Fruit fly (Drosophila melanogaster) whole organism, embryonic: ENCODE results near the gene CG31898.

Experiments
- Antp ChIP-seq: fragments of 200-800 bp; sonication (Bioruptor generic); optimal IDR thresholded peaks from 3 replicates; lab custom pipeline; 2016; ENCODE audit warnings: missing biosample characterization, missing genetic modification characterization
- CG10209 ChIP-seq: fragments of 200-800 bp; sonication (Bioruptor generic); optimal IDR thresholded peaks from 3 replicates; lab custom pipeline; 2017; ENCODE audit warnings: missing biosample characterization, mild to moderate bottlenecking, missing genetic modification characterization, missing genetic modification reagents
- CG12071 ChIP-seq: fragments of 200-800 bp; sonication (Bioruptor generic); optimal IDR thresholded peaks from 3 replicates; lab custom pipeline; 2018; ENCODE audit warnings: missing biosample characterization, mild to moderate bottlenecking, missing genetic modification characterization
- CG14014 ChIP-seq: fragments of 200-800 bp; sonication (Bioruptor generic); IDR thresholded peaks from 2 replicates; pipeline ENCODE4 v1.3.6; 2022; ENCODE audit warnings: missing biosample characterization, missing genetic modification characterization
- CG14441 ChIP-seq: fragments of 200-800 bp; sonication (Bioruptor generic); IDR thresholded peaks from 2 replicates; pipeline ENCODE4 v1.3.6; 2022; ENCODE audit warnings: missing biosample characterization, missing genetic modification characterization
- CG16863 ChIP-seq: fragments of 200-800 bp; sonication (Bioruptor generic); optimal IDR thresholded peaks from 3 replicates; lab custom pipeline; 2016; ENCODE audit warnings: missing biosample characterization, missing genetic modification characterization
- CG1792 ChIP-seq: fragments of 200-800 bp; sonication (Bioruptor generic); optimal IDR thresholded peaks from 2 replicates; lab custom pipeline; 2016; ENCODE audit warnings: missing biosample characterization, missing genetic modification characterization
- CG18011 ChIP-seq: fragments of 200-800 bp; sonication (Bioruptor generic); optimal IDR thresholded peaks from 2 replicates; lab custom pipeline; 2017; ENCODE audit warnings: missing biosample characterization, missing genetic modification characterization, mild to moderate bottlenecking, moderate library complexity, missing genotype
- CG2199 ChIP-seq: fragments of 200-800 bp; sonication (Bioruptor generic); IDR thresholded peaks from 3 replicates; pipeline ENCODE4 v1.3.6; 2022; ENCODE audit warnings: missing biosample characterization, missing genetic modification characterization
- CG3163 ChIP-seq: fragments of 200-800 bp; sonication (Bioruptor generic); optimal IDR thresholded peaks from 3 replicates; lab custom pipeline; 2016; ENCODE audit warnings: missing biosample characterization, missing genetic modification characterization
- CG5245 ChIP-seq: fragments of 200-800 bp; sonication (Bioruptor generic); optimal IDR thresholded peaks from 3 replicates; lab custom pipeline; 2016; ENCODE audit warnings: missing biosample characterization, missing genetic modification characterization
- CG5953 ChIP-seq: fragments of 200-800 bp; sonication (Bioruptor generic); IDR thresholded peaks from 2 replicates; pipeline ENCODE4 v1.3.6; 2022; ENCODE audit warnings: missing biosample characterization, missing genetic modification characterization
- CG6765 ChIP-seq: fragments of 200-800 bp; sonication (Bioruptor generic); optimal IDR thresholded peaks from 3 replicates; lab custom pipeline; 2017; ENCODE audit warnings: missing biosample characterization, mild to moderate bottlenecking, missing genetic modification characterization
- CG9727 ChIP-seq: fragments of 200-800 bp; sonication (Bioruptor generic); optimal IDR thresholded peaks from 3 replicates; lab custom pipeline; 2017; ENCODE audit warnings: missing biosample characterization, mild to moderate bottlenecking, missing genetic modification characterization
- CG9876 ChIP-seq: fragments of 200-800 bp; sonication (Bioruptor generic); optimal IDR thresholded peaks from 2 replicates; lab custom pipeline; 2016; ENCODE audit warnings: missing biosample characterization, missing genetic modification characterization
- Dbx ChIP-seq: fragments of 200-800 bp; sonication (Bioruptor generic); IDR thresholded peaks from 3 replicates; pipeline ENCODE4 v1.3.6; 2022; ENCODE audit warnings: missing biosample characterization, missing genetic modification characterization
- E2f2 ChIP-seq: fragments of 200-800 bp; sonication (Bioruptor generic); IDR thresholded peaks from 2 replicates; pipeline ENCODE4 v1.3.6; 2022; ENCODE audit warnings: missing biosample characterization, missing genetic modification characterization
- Eip74EF ChIP-seq, 2 experiments: fragments of 200-800 bp in 1 of 2; fragments of >200 bp in 1 of 2; sonication (Bioruptor generic) in 1 of 2; optimal IDR thresholded peaks; 2 replicates each; lab custom pipeline; 2017 to 2019; ENCODE audit warnings: missing biosample characterization in 2 of 2, missing genetic modification characterization in 2 of 2, mild to moderate bottlenecking in 1 of 2, moderate library complexity in 1 of 2
- HLHmδ ChIP-seq: fragments of 200-800 bp; sonication (Bioruptor generic); optimal IDR thresholded peaks from 2 replicates; lab custom pipeline; 2018; ENCODE audit warnings: missing biosample characterization, mild to moderate bottlenecking, missing genetic modification characterization, moderate library complexity
- Hmx ChIP-seq: fragments of 200-800 bp; sonication (Bioruptor generic); optimal IDR thresholded peaks from 2 replicates; lab custom pipeline; 2016; ENCODE audit warnings: missing biosample characterization, missing genetic modification characterization
- Nf-YB ChIP-seq: fragments of 200-800 bp; sonication (Bioruptor generic); optimal IDR thresholded peaks from 3 replicates; lab custom pipeline; 2019; ENCODE audit warnings: missing biosample characterization, mild to moderate bottlenecking, missing genetic modification characterization, moderate library complexity
- PHDP ChIP-seq: fragments of 200-800 bp; sonication (Bioruptor generic); optimal IDR thresholded peaks from 3 replicates; lab custom pipeline; 2018; ENCODE audit warnings: missing biosample characterization, mild to moderate bottlenecking, missing genetic modification characterization, moderate library complexity
- Pdp1 ChIP-seq, 2 experiments: fragments of 200-800 bp; sonication (Bioruptor generic); optimal IDR thresholded peaks; 3 replicates each; lab custom pipeline; 2016; ENCODE audit warnings: missing biosample characterization in 2 of 2, missing genetic modification characterization in 2 of 2, mild to moderate bottlenecking in 1 of 2, moderate library complexity in 1 of 2
- Poxn ChIP-seq: fragments of 200-800 bp; sonication (Bioruptor generic); IDR thresholded peaks from 2 replicates; pipeline ENCODE4 v1.3.6; 2022; ENCODE audit warnings: missing biosample characterization, missing genetic modification characterization
- Taf1 ChIP-seq: fragments of 200-800 bp; sonication (Bioruptor generic); IDR thresholded peaks from 2 replicates; pipeline ENCODE4 v1.3.6; 2022; ENCODE audit warnings: missing biosample characterization, missing genetic modification characterization
- Usf ChIP-seq: fragments of 200-800 bp; sonication (Bioruptor generic); optimal IDR thresholded peaks from 2 replicates; lab custom pipeline; 2017; ENCODE audit warnings: missing genotype, missing biosample characterization, missing genetic modification characterization
- Xrp1 ChIP-seq: fragments of 200-800 bp; sonication (Bioruptor generic); IDR thresholded peaks from 2 replicates; pipeline ENCODE4 v1.3.6; 2022; ENCODE audit warnings: missing biosample characterization, missing genetic modification characterization
- ato ChIP-seq: fragments of 200-800 bp; sonication (Bioruptor generic); IDR thresholded peaks from 2 replicates; pipeline ENCODE4 v1.3.6; 2022; ENCODE audit warnings: missing biosample characterization, missing genetic modification characterization; ENCODE audit not compliant: partially characterized antibody
- bbx ChIP-seq: fragments of 200-800 bp; sonication (Bioruptor generic); IDR thresholded peaks from 2 replicates; pipeline ENCODE4 v1.3.6; 2022; ENCODE audit warnings: missing biosample characterization, missing genetic modification characterization; ENCODE audit not compliant: partially characterized antibody
- cad ChIP-seq: fragments of >200 bp; optimal IDR thresholded peaks from 2 replicates; lab custom pipeline; 2017; ENCODE audit warnings: missing biosample characterization, missing genetic modification characterization
- chinmo ChIP-seq: fragments of 200-800 bp; sonication (Bioruptor generic); IDR thresholded peaks from 4 replicates; pipeline ENCODE4 v1.3.6; 2022; ENCODE audit warnings: missing biosample characterization, missing genetic modification characterization; ENCODE audit not compliant: partially characterized antibody
- crp ChIP-seq, 2 experiments: fragments of 200-800 bp; sonication (Bioruptor generic); optimal IDR thresholded peaks; 2 replicates in 1 of 2; 3 replicates in 1 of 2; lab custom pipeline; 2017; ENCODE audit warnings: missing biosample characterization in 2 of 2, missing genetic modification characterization in 2 of 2, mild to moderate bottlenecking in 1 of 2, moderate library complexity in 1 of 2
- dati ChIP-seq: fragments of 200-800 bp; sonication (Bioruptor generic); IDR thresholded peaks from 2 replicates; pipeline ENCODE4 v1.3.6; 2022; ENCODE audit warnings: missing biosample characterization, missing genetic modification characterization
- eve ChIP-seq, 2 experiments: fragments of >200 bp; optimal IDR thresholded peaks; 2 replicates each; lab custom pipeline; 2017; ENCODE audit warnings: missing biosample characterization in 2 of 2, missing genetic modification characterization in 2 of 2
- gem ChIP-seq: fragments of 200-800 bp; sonication (Bioruptor generic); optimal IDR thresholded peaks from 2 replicates; lab custom pipeline; 2019; ENCODE audit warnings: missing biosample characterization, mild to moderate bottlenecking, missing genetic modification characterization, moderate library complexity
- grn ChIP-seq: fragments of 200-800 bp; sonication (Bioruptor generic); optimal IDR thresholded peaks from 3 replicates; lab custom pipeline; 2017; ENCODE audit warnings: missing biosample characterization, missing genetic modification characterization
- gsb-n ChIP-seq: fragments of 200-800 bp; sonication (Bioruptor generic); optimal IDR thresholded peaks from 3 replicates; lab custom pipeline; 2018; ENCODE audit warnings: missing biosample characterization, mild to moderate bottlenecking, missing genetic modification characterization
- gt ChIP-seq: fragments of 200-800 bp; sonication (Bioruptor generic); IDR thresholded peaks from 2 replicates; pipeline ENCODE4 v1.3.6; 2022; ENCODE audit warnings: missing biosample characterization, missing genetic modification characterization
- hkb ChIP-seq, 2 experiments: fragments of 200-800 bp in 1 of 2; fragments of >200 bp in 1 of 2; sonication (Bioruptor generic) in 1 of 2; IDR thresholded peaks in 1 of 2; optimal IDR thresholded peaks in 1 of 2; 2 replicates each; pipeline versions ENCODE4 v1.3.6 to Lab custom; 2017 to 2022; ENCODE audit warnings: missing biosample characterization in 1 of 2, missing genetic modification characterization in 1 of 2
- ind ChIP-seq: fragments of 200-800 bp; sonication (Bioruptor generic); optimal IDR thresholded peaks from 3 replicates; lab custom pipeline; 2016; ENCODE audit warnings: missing biosample characterization, missing genetic modification characterization
- lov ChIP-seq, 2 experiments: fragments of 200-800 bp in 1 of 2; fragments of >200 bp in 1 of 2; sonication (Bioruptor generic) in 1 of 2; IDR thresholded peaks in 1 of 2; optimal IDR thresholded peaks in 1 of 2; 2 replicates in 1 of 2; 3 replicates in 1 of 2; pipeline versions ENCODE4 v1.3.6 to Lab custom; 2017 to 2022; ENCODE audit warnings: missing biosample characterization in 1 of 2, missing genetic modification characterization in 1 of 2
- pan ChIP-seq, 4 experiments: fragments of >200 bp in 3 of 4; fragments of 200-800 bp in 1 of 4; sonication (Bioruptor generic) in 1 of 4; optimal IDR thresholded peaks in 3 of 4; IDR thresholded peaks in 1 of 4; 2 replicates each; pipeline versions ENCODE4 v1.3.6 to Lab custom; 2017 to 2022; ENCODE audit warnings: missing biosample characterization in 2 of 4, missing genetic modification characterization in 2 of 4, mixed read lengths in 1 of 4
- pzg ChIP-seq: fragments of 200-800 bp; sonication (Bioruptor generic); optimal IDR thresholded peaks from 3 replicates; lab custom pipeline; 2018; ENCODE audit warnings: missing biosample characterization, mild to moderate bottlenecking, missing genetic modification characterization, moderate library complexity
- sens ChIP-seq: fragments of 200-800 bp; sonication (Bioruptor generic); peaks from one replicate; lab custom pipeline; 2016; ENCODE audit warnings: missing biosample characterization, missing genetic modification characterization
- sna ChIP-seq: fragments of 200-800 bp; sonication (Bioruptor generic); IDR thresholded peaks from 2 replicates; pipeline ENCODE4 v1.3.6; 2022; ENCODE audit warnings: missing biosample characterization, missing genetic modification characterization; ENCODE audit not compliant: partially characterized antibody
- stwl ChIP-seq: fragments of 200-800 bp; sonication (Bioruptor generic); optimal IDR thresholded peaks from 3 replicates; lab custom pipeline; 2018; ENCODE audit warnings: missing biosample characterization, mild to moderate bottlenecking, missing genetic modification characterization, moderate library complexity
- vvl ChIP-seq: fragments of 200-800 bp; sonication (Bioruptor generic); IDR thresholded peaks from 2 replicates; pipeline ENCODE4 v1.3.6; 2022; ENCODE audit warnings: missing biosample characterization, missing genetic modification characterization
- wek ChIP-seq: fragments of 200-800 bp; sonication (Bioruptor generic); optimal IDR thresholded peaks from 3 replicates; lab custom pipeline; 2018; ENCODE audit warnings: missing biosample characterization, mild to moderate bottlenecking, missing genetic modification characterization, moderate library complexity

CG31898 gene

dm6 chr2L:8376717-8377116 lies 23.5 kb upstream of the CG31898 start, which contains the start of the genes CG13390 and CG17294 (continued):
- TF ChIP-seq CG14014 (peak; percentile 100), Usf (peak; percentile 98), bbx (GFP tag; lab: Robert Waterston, UW) (peak; percentile 70), gt (GFP tag; lab: Robert Waterston, UW) (peak; percentile 99), Eip74EF (GFP tag; optimal IDR thresholded peaks at IDR 0.05; lab: Kevin White, UChicago) (peak in 1 of 2 experiments; percentile 100), Xrp1 (peak; percentile 100), CG2199 (GFP tag; lab: Robert Waterston, UW) (peak; percentile 99), CG3163 (peak; percentile 71), ind (GFP tag; lab: Kevin White, UChicago) (peak; percentile 99), gem (peak; percentile 100), CG5953 (peak; percentile 99), Hmx (GFP tag; lab: Kevin White, UChicago) (peak; percentile 85), CG14441 (GFP tag; lab: Robert Waterston, UW) (peak; percentile 100), cad (GFP tag; lab: Kevin White, UChicago) (no peak), Dbx (peak; percentile 100), pzg (peak; percentile 63), pan (optimal IDR thresholded peaks at IDR 0.05; lab: Kevin White, UChicago) (no peak), pan (GFP tag; optimal IDR thresholded peaks at IDR 0.05 in 1 of 2, IDR thresholded peaks at IDR 0.05 in 1 of 2) (peak in 1 of 2 experiments; percentile 100), CG9727 (GFP tag; lab: Kevin White, UChicago) (peak; percentile 99), gsb-n (tag; lab: Kevin White, UChicago) (peak; percentile 99), Pdp1 (GFP tag; optimal IDR thresholded peaks at IDR 0.05; lab: Kevin White, UChicago) (peak; percentile 96 to 97), eve (GFP tag; optimal IDR thresholded peaks at IDR 0.05; lab: Kevin White, UChicago) (no peak), lov (optimal IDR thresholded peaks at IDR 0.05; lab: Kevin White, UChicago) (no peak), lov (GFP tag; IDR thresholded peaks at IDR 0.05; lab: Robert Waterston, UW) (peak; percentile 99), Nf-YB (peak; percentile 91), CG5245 (peak; percentile 98), CG12071 (GFP tag; lab: Kevin White, UChicago) (peak; percentile 99), wek (GFP tag; lab: Kevin White, UChicago) (peak; percentile 94), Antp (peak; percentile 82), CG18011 (GFP tag; lab: Kevin White, UChicago) (peak; percentile 92), sens (peak; percentile 99), Poxn (GFP tag; lab: Robert Waterston, UW) (peak; percentile 99), dati (GFP tag; lab: Robert Waterston, UW) (peak; percentile 98), CG9876 (GFP tag; lab: Kevin White, UChicago) (peak; percentile 55), chinmo (GFP tag; lab: Robert Waterston, UW) (peak; percentile 57; the same call in 1 of the 4 replicates), CG1792 (peak; percentile 77), CG16863 (peak; percentile 92), HLHmδ (GFP tag; lab: Kevin White, UChicago) (no peak), sna (GFP tag; lab: Robert Waterston, UW) (peak; percentile 83), grn (GFP tag; lab: Kevin White, UChicago) (peak; percentile 92), E2f2 (peak; percentile 92), CG10209 (peak; percentile 99), PHDP (tag; lab: Kevin White, UChicago) (peak; percentile 100), CG6765 (GFP tag; lab: Kevin White, UChicago) (peak; percentile 100), Taf1 (GFP tag; lab: Robert Waterston, UW) (peak; percentile 99), ato (GFP tag; lab: Robert Waterston, UW) (0 out of 2 replicates have a peak, but pooled peaks have one; percentile 40), vvl (GFP tag; lab: Robert Waterston, UW) (peak; percentile 100), hkb (optimal IDR thresholded peaks at IDR 0.05; lab: Kevin White, UChicago) (no peak), hkb (GFP tag; IDR thresholded peaks at IDR 0.05; lab: Robert Waterston, UW) (peak; percentile 100), stwl (tag; lab: Kevin White, UChicago) (peak; percentile 87), crp (GFP tag; optimal IDR thresholded peaks at IDR 0.05; lab: Kevin White, UChicago) (peak; percentile 52 to 85)
